ENCODE assay signal across 6 worm cellular contexts in the genomic region with DNA sequence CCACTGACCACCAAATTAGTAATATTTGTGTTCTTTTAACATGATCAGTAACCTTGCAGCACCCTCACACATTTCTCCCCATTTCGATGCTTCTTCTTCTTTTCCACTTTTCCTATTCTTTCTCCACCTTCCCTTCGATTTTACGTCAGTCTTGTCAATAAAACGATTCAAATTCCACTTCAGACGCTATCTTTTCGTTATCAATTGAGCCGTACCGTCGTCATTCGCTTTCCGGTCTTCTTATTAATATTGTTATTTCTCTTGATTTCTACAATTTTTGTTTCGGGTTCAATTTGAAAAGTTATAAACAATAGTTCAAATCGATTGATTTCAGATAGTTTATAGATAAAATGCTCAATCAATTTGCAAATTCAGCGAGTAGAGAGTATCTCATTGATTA.
TF ChIP-seq lines count a peak whose summit lies in the region.

No protein-coding gene starts in this region.

TF ChIP-seq in whole organism, L1 larva, 84 proteins besides CTCF, POLR2A, EP300 and RAD21:
- TF ChIP-seq zag-1 (tag; optimal IDR thresholded peaks at IDR 0.05; lab: Kevin White, UChicago) (no peak), elt-2 (tag; optimal IDR thresholded peaks at IDR 0.05; lab: Kevin White, UChicago) (peak; percentile 6), unc-86 (tag; optimal IDR thresholded peaks at IDR 0.05; lab: Kevin White, UChicago) (no peak)

TF ChIP-seq in whole organism, L2 larva, 48 proteins besides CTCF, POLR2A, EP300 and RAD21:
- no peak for TF ChIP-seq nhr-6 (tag; optimal IDR thresholded peaks at IDR 0.05; lab: Kevin White, UChicago)
- peak; percentile 12 for TF ChIP-seq crh-2 (tag; optimal IDR thresholded peaks at IDR 0.05; lab: Kevin White, UChicago)
- TF ChIP-seq C34F6.9 (tag; optimal IDR thresholded peaks at IDR 0.05; lab: Kevin White, UChicago), result no peak
- no peak for TF ChIP-seq nhr-129 (tag; optimal IDR thresholded peaks at IDR 0.05; lab: Kevin White, UChicago)
- TF ChIP-seq gmeb-1 (tag; optimal IDR thresholded peaks at IDR 0.05; lab: Kevin White, UChicago), result peak; percentile 2
- peak; percentile 78 for TF ChIP-seq fos-1 (tag; optimal IDR thresholded peaks at IDR 0.05; lab: Kevin White, UChicago)

TF ChIP-seq in whole organism, L3 larva, 47 proteins besides CTCF, POLR2A, EP300 and RAD21:
- TF ChIP-seq ZK546.5 (tag; optimal IDR thresholded peaks at IDR 0.05; lab: Kevin White, UChicago) (no peak), jun-1 (tag; optimal IDR thresholded peaks at IDR 0.05; lab: Kevin White, UChicago) (peak; percentile 10), elt-3 (tag; optimal IDR thresholded peaks at IDR 0.05; lab: Kevin White, UChicago) (no peak), pha-4 (tag; optimal IDR thresholded peaks at IDR 0.05; lab: Kevin White, UChicago) (peak; percentile 72), nhr-23 (tag; optimal IDR thresholded peaks at IDR 0.05; lab: Kevin White, UChicago) (no peak), elt-2 (tag; optimal IDR thresholded peaks at IDR 0.05; lab: Kevin White, UChicago) (peak; percentile 81), ceh-28 (tag; optimal IDR thresholded peaks at IDR 0.05; lab: Kevin White, UChicago) (peak; percentile 7), hmg-11 (tag; optimal IDR thresholded peaks at IDR 0.05; lab: Kevin White, UChicago) (no peak), ceh-9 (tag; optimal IDR thresholded peaks at IDR 0.05; lab: Kevin White, UChicago) (no peak), ztf-11 (tag; optimal IDR thresholded peaks at IDR 0.05; lab: Kevin White, UChicago) (no peak), pqm-1 (tag; optimal IDR thresholded peaks at IDR 0.05; lab: Kevin White, UChicago) (peak; percentile 87), lsy-12 (tag; optimal IDR thresholded peaks at IDR 0.05; lab: Kevin White, UChicago) (no peak)

TF ChIP-seq in whole organism, L4 larva, 104 proteins besides CTCF, POLR2A, EP300 and RAD21 (continues in another document):
- TF ChIP-seq mep-1 (tag; optimal IDR thresholded peaks at IDR 0.05; lab: Kevin White, UChicago) (no peak), ZK337.2 (GFP tag; IDR thresholded peaks at IDR 0.05; lab: Robert Waterston, UW) (no peak), dve-1 (tag; optimal IDR thresholded peaks at IDR 0.05; lab: Kevin White, UChicago; ENCODE audit: insufficient read depth) (peak; percentile 67), daf-19 (GFP tag; conservative IDR thresholded peaks at IDR 0.05; lab: Robert Waterston, UW) (no peak), ceh-20 (GFP tag; IDR thresholded peaks at IDR 0.05; lab: Robert Waterston, UW) (no peak), vab-7 (GFP tag; IDR thresholded peaks at IDR 0.05; lab: Robert Waterston, UW) (no peak), nhr-28 (tag; optimal IDR thresholded peaks at IDR 0.05; lab: Kevin White, UChicago) (peak; percentile 53), zip-2 (tag; optimal IDR thresholded peaks at IDR 0.05; lab: Kevin White, UChicago) (no peak), daf-12 (tag; optimal IDR thresholded peaks at IDR 0.05; lab: Kevin White, UChicago) (no peak), madf-9 (GFP tag; conservative IDR thresholded peaks at IDR 0.05; lab: Robert Waterston, UW) (no peak), pqm-1 (tag; optimal IDR thresholded peaks at IDR 0.05; lab: Kevin White, UChicago) (peak; percentile 66), lsy-2 (tag; optimal IDR thresholded peaks at IDR 0.05; lab: Kevin White, UChicago) (no peak), F37D6.2 (tag; optimal IDR thresholded peaks at IDR 0.05; lab: Kevin White, UChicago) (no peak), saeg-2 (GFP tag; IDR thresholded peaks at IDR 0.05; lab: Robert Waterston, UW) (no peak), dmd-6 (GFP tag; IDR thresholded peaks at IDR 0.05; lab: Robert Waterston, UW) (peak; percentile 53), daf-16 (GFP tag; optimal IDR thresholded peaks at IDR 0.05; lab: Kevin White, UChicago) (no peak), daf-16 (tag; optimal IDR thresholded peaks at IDR 0.05; lab: Kevin White, UChicago) (peak; percentile 85), dmd-9 (GFP tag; IDR thresholded peaks at IDR 0.05; lab: Robert Waterston, UW) (no peak), php-3 (GFP tag; IDR thresholded peaks at IDR 0.05; lab: Robert Waterston, UW) (no peak), lin-39 (tag; optimal IDR thresholded peaks at IDR 0.05; lab: Kevin White, UChicago) (no peak), lin-15B (tag; optimal IDR thresholded peaks at IDR 0.05; lab: Kevin White, UChicago) (no peak), snpc-4 (tag; optimal IDR thresholded peaks at IDR 0.05; lab: Kevin White, UChicago) (no peak), hlh-11 (tag; optimal IDR thresholded peaks at IDR 0.05; lab: Kevin White, UChicago) (peak; percentile 31), mes-2 (tag; optimal IDR thresholded peaks at IDR 0.05; lab: Kevin White, UChicago; ENCODE audit: poor library complexity, severe bottlenecking) (no peak)

TF ChIP-seq in whole organism, late embryonic, 69 proteins besides CTCF, POLR2A, EP300 and RAD21:
- TF ChIP-seq elt-2 (tag; optimal IDR thresholded peaks at IDR 0.05; lab: Kevin White, UChicago) (peak; percentile 6), ceh-19 (GFP tag; optimal IDR thresholded peaks at IDR 0.05; lab: Kevin White, UChicago) (no peak)

TF ChIP-seq in whole organism, young adult, 124 proteins besides CTCF, POLR2A, EP300 and RAD21:
- TF ChIP-seq repo-1 (tag; optimal IDR thresholded peaks at IDR 0.05; lab: Kevin White, UChicago), result no peak
- TF ChIP-seq egl-18 (GFP tag; IDR thresholded peaks at IDR 0.05; lab: Robert Waterston, UW), result no peak
- TF ChIP-seq nhr-80 (tag; optimal IDR thresholded peaks at IDR 0.05; lab: Kevin White, UChicago), result peak; percentile 55
- TF ChIP-seq sea-2 (GFP tag; IDR thresholded peaks at IDR 0.05; lab: Robert Waterston, UW), result no peak
